Worm (Caenorhabditis elegans) whole organism, L4 larva: ENCODE results near the gene inx-1.

ENCODE experiments used
- F10B5.3 ChIP-seq: sonication (generic microtip); optimal IDR thresholded peaks from 2 replicates; lab custom pipeline; 2016; ENCODE audit warnings: mild to moderate bottlenecking, missing genetic modification characterization, missing compliant biosample characterization
- F44E2.7 ChIP-seq: fragments of 200-800 bp; sonication (Bioruptor generic); IDR thresholded peaks from 2 replicates; pipeline ENCODE4 v2.1.2; 2022; ENCODE audit warnings: missing genetic modification characterization, missing compliant biosample characterization
- R02D3.7 ChIP-seq: fragments of 150-350 bp; sonication (generic microtip); optimal IDR thresholded peaks from 3 replicates; lab custom pipeline; 2014; ENCODE audit warnings: missing biosample characterization, missing genetic modification characterization
- T20F7.1 ChIP-seq: fragments of 200-800 bp; sonication (Bioruptor generic); optimal IDR thresholded peaks from 2 replicates; lab custom pipeline; 2018; ENCODE audit warnings: mild to moderate bottlenecking, missing genetic modification characterization, missing compliant biosample characterization
- T26A8.4 ChIP-seq: fragments of 200-800 bp; sonication (Bioruptor generic); IDR thresholded peaks from 2 replicates; pipeline ENCODE4 v1.3.6; 2022; ENCODE audit warnings: missing genetic modification characterization, missing compliant biosample characterization
- Y5F2A.4 ChIP-seq: fragments of 200-800 bp; sonication (Bioruptor generic); optimal IDR thresholded peaks from 2 replicates; lab custom pipeline; 2018; ENCODE audit warnings: mild to moderate bottlenecking, missing genetic modification characterization, missing compliant biosample characterization
- Y75B8A.6 ChIP-seq: fragments of 200-800 bp; sonication (Bioruptor generic); IDR thresholded peaks from 2 replicates; pipeline ENCODE4 v1.3.6; 2022; ENCODE audit warnings: missing genetic modification reagents, missing genetic modification characterization, missing compliant biosample characterization
- ZK546.5 ChIP-seq, 2 experiments: sonication (generic microtip); optimal IDR thresholded peaks; 2 replicates each; lab custom pipeline; 2017; ENCODE audit warnings: missing biosample characterization in 2 of 2, missing genetic modification characterization in 2 of 2
- aha-1 ChIP-seq: fragments of 150-350 bp; peaks from one replicate; lab custom pipeline; 2014; ENCODE audit warnings: missing biosample characterization, missing genetic modification characterization
- aly-2 ChIP-seq: sonication (generic microtip); optimal IDR thresholded peaks from 2 replicates; lab custom pipeline; 2018; ENCODE audit warnings: missing biosample characterization, missing genetic modification characterization
- ceh-82 ChIP-seq: sonication (generic microtip); optimal IDR thresholded peaks from 2 replicates; lab custom pipeline; 2017; ENCODE audit warnings: missing biosample characterization, missing genetic modification characterization
- ces-1 ChIP-seq: fragments of 150-350 bp; sonication (generic microtip); optimal IDR thresholded peaks from 4 replicates; lab custom pipeline; 2014; ENCODE audit warnings: missing biosample characterization, missing genetic modification reagents, missing genetic modification characterization
- daf-16 ChIP-seq, 3 experiments: sonication (generic microtip); optimal IDR thresholded peaks; 2 replicates each; lab custom pipeline; 2016 to 2017; ENCODE audit warnings: missing genetic modification characterization in 3 of 3, missing genetic modification reagents in 3 of 3, mild to moderate bottlenecking in 2 of 3, missing compliant biosample characterization in 2 of 3, missing biosample characterization in 1 of 3, moderate library complexity in 1 of 3
- daf-19 ChIP-seq: fragments of 200-800 bp; sonication (Bioruptor generic); conservative IDR thresholded peaks from 2 replicates; pipeline ENCODE4 v1.3.6; 2022; ENCODE audit warnings: missing genetic modification characterization, missing compliant biosample characterization
- daf-8 ChIP-seq: fragments of 200-800 bp; sonication (Bioruptor generic); IDR thresholded peaks from 2 replicates; pipeline ENCODE4 v1.3.6; 2022; ENCODE audit warnings: missing genetic modification characterization, missing compliant biosample characterization
- gei-8 ChIP-seq: fragments of 200-800 bp; sonication (Bioruptor generic); optimal IDR thresholded peaks from 2 replicates; lab custom pipeline; 2018; ENCODE audit warnings: mild to moderate bottlenecking, missing genetic modification characterization, missing compliant biosample characterization
- hlh-30 ChIP-seq: sonication (generic microtip); optimal IDR thresholded peaks from 2 replicates; lab custom pipeline; 2017; ENCODE audit warnings: antibody characterized with exemption, mild to moderate bottlenecking, missing genetic modification characterization, missing compliant biosample characterization; ENCODE audit not compliant: insufficient read depth
- lim-7 ChIP-seq: fragments of 200-800 bp; sonication (Bioruptor generic); IDR thresholded peaks from 2 replicates; pipeline ENCODE4 v1.3.6; 2022; ENCODE audit warnings: missing genetic modification characterization, missing compliant biosample characterization
- lin-1 ChIP-seq: fragments of 200-800 bp; sonication (Bioruptor generic); IDR thresholded peaks from 2 replicates; pipeline ENCODE4 v1.3.6; 2022; ENCODE audit warnings: missing genetic modification reagents, missing genetic modification characterization, missing compliant biosample characterization
- lin-13 ChIP-seq: fragments of 150-350 bp; optimal IDR thresholded peaks from 2 replicates; lab custom pipeline; 2014; ENCODE audit warnings: missing biosample characterization, missing genetic modification reagents, missing genetic modification characterization
- lin-39 ChIP-seq: fragments of 150-350 bp; optimal IDR thresholded peaks from 2 replicates; lab custom pipeline; 2014; ENCODE audit warnings: missing biosample characterization, missing genetic modification reagents, missing genetic modification characterization
- madf-5 ChIP-seq, 2 experiments: fragments of 200-800 bp; sonication (Bioruptor generic); IDR thresholded peaks; 2 replicates each; pipeline ENCODE4 v1.3.6; 2022; ENCODE audit warnings: missing compliant biosample characterization in 2 of 2, missing genetic modification characterization in 2 of 2
- mxl-2 ChIP-seq: fragments of 200-800 bp; sonication (Bioruptor generic); conservative IDR thresholded peaks from 2 replicates; pipeline ENCODE4 v1.3.6; 2022; ENCODE audit warnings: missing genetic modification reagents, missing genetic modification characterization, missing compliant biosample characterization
- mxl-3 ChIP-seq: fragments of 200-800 bp; sonication (Bioruptor generic); optimal IDR thresholded peaks from 2 replicates; lab custom pipeline; 2018; ENCODE audit warnings: mild to moderate bottlenecking, missing genetic modification characterization, missing compliant biosample characterization
- nhr-111 ChIP-seq: fragments of 200-800 bp; sonication (Bioruptor generic); optimal IDR thresholded peaks from 2 replicates; lab custom pipeline; 2018; ENCODE audit warnings: mild to moderate bottlenecking, missing genetic modification characterization, missing compliant biosample characterization
- nhr-48 ChIP-seq: sonication (generic microtip); optimal IDR thresholded peaks from 2 replicates; lab custom pipeline; 2016; ENCODE audit warnings: mild to moderate bottlenecking, missing genetic modification characterization, missing compliant biosample characterization
- nhr-76 ChIP-seq: fragments of 150-350 bp; optimal IDR thresholded peaks from 2 replicates; lab custom pipeline; 2014; ENCODE audit warnings: missing biosample characterization, missing genetic modification characterization
- nhr-77 ChIP-seq: fragments of 150-350 bp; optimal IDR thresholded peaks from 2 replicates; lab custom pipeline; 2014; ENCODE audit warnings: missing biosample characterization, missing genetic modification characterization
- spr-1 ChIP-seq: sonication (generic microtip); optimal IDR thresholded peaks from 2 replicates; lab custom pipeline; 2016; ENCODE audit warnings: mild to moderate bottlenecking, missing genetic modification characterization, missing compliant biosample characterization
- unc-130 ChIP-seq: sonication (generic microtip); optimal IDR thresholded peaks from 2 replicates; lab custom pipeline; 2016; ENCODE audit warnings: missing genetic modification reagents, missing genetic modification characterization, missing compliant biosample characterization
- unc-39 ChIP-seq: sonication (generic microtip); optimal IDR thresholded peaks from 2 replicates; lab custom pipeline; 2017; ENCODE audit warnings: missing biosample characterization, missing genetic modification characterization
- unc-62 ChIP-seq, 3 experiments: fragments of 150-350 bp in 1 of 3; sonication (generic microtip); optimal IDR thresholded peaks in 2 of 3; peaks in 1 of 3; 1 replicate in 1 of 3; 2 replicates in 2 of 3; lab custom pipeline; 2014 to 2017; ENCODE audit warnings: missing biosample characterization in 3 of 3, missing genetic modification characterization in 3 of 3, missing genetic modification reagents in 3 of 3, missing genotype in 1 of 3
- ztf-7 ChIP-seq: fragments of 150-350 bp; optimal IDR thresholded peaks from 2 replicates; lab custom pipeline; 2014; ENCODE audit warnings: missing biosample characterization, missing genetic modification characterization

inx-1 gene

DNA sequence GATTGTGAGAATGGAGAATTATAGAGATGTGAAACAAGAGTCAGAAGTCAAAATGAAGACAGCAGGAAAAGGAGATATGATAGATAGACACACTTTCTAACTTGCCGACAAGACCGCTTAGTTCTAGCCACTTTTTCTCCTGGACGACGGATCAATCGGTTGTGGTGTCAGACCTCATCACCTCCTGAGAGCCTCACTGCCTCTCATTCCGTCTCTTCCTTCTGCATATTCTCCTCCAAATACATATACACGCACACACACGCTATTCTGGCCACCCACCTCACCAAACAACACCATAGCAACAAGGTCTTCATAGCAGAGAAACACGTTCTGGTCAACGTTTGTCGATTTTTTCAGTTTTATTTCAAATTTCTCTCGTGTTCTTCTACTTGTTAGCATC, 10.9 kb upstream of the inx-1 start, which contains the start of gene F01E11.3:
Gene F01E11.3, plus strand, starts transcription at position 301 of the 400 bp plus-strand sequence.
- TF ChIP-seq lin-1 (GFP tag; lab: Robert Waterston, UW) (no peak), F44E2.7 (GFP tag; lab: Robert Waterston, UW) (no peak), ZK546.5 (tag; optimal IDR thresholded peaks at IDR 0.05; lab: Kevin White, UChicago) (no peak), T20F7.1 (GFP tag; lab: Kevin White, UChicago) (no peak), F10B5.3 (tag; lab: Kevin White, UChicago) (no peak), spr-1 (tag; lab: Kevin White, UChicago) (no peak), T26A8.4 (GFP tag; lab: Robert Waterston, UW) (no peak), ces-1 (GFP tag; lab: Kevin White, UChicago) (no peak), daf-19 (no peak), mxl-3 (no peak)

DNA sequence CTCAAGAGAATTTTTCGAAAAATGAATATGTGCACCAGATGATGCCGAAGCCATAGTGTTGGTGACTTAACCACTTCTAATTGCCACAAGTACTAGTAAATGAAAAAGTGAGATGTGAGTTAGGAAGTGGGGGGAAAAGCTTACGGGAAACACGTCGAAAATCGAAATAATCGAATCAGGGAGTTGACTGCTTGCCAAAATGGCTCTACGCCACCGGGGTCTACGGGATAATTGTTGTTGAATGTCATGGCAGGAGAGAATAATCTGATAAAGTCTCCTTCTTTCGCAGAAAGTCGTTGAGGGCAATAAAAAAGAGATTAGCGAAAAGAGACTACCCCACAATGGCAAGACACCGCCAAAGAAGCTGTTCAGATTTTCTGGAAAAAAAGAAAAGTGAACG, 7.6 kb upstream of the inx-1 start:
- TF ChIP-seq Y75B8A.6 (no peak), unc-62 (GFP tag; optimal IDR thresholded peaks at IDR 0.05 in 1 of 2; lab: Kevin White, UChicago) (peak in 1 of 2 experiments; percentile 56), unc-62 (tag; optimal IDR thresholded peaks at IDR 0.05; lab: Kevin White, UChicago) (no peak), daf-8 (GFP tag; lab: Robert Waterston, UW) (no peak)

DNA sequence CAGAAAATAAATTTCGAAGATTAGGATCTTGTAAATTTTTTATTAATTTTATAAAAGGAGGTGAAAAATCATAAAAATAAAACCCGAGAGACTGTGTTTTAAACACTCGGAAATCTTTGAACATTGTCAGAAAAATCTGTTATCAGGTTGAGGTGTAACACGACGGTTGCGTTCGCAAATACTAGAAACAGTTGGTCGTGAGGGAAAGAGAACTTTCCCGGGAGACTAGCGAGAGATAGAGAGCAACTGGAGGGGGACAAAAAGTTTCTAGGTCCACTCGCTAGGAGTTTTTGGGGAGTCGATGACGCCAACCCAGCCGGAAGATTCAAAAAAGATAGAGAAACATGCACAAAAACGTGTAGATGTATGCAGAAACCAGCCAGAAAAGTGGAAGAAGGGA, 6.1 kb upstream of the inx-1 start:
- TF ChIP-seq R02D3.7 (tag; lab: Kevin White, UChicago) (no peak), lin-13 (GFP tag; lab: Kevin White, UChicago) (no peak), nhr-48 (tag; lab: Kevin White, UChicago) (no peak), lim-7 (GFP tag; lab: Robert Waterston, UW) (no peak), ceh-82 (tag; lab: Kevin White, UChicago) (no peak), daf-16 (GFP tag; optimal IDR thresholded peaks at IDR 0.05; lab: Kevin White, UChicago) (peak in 1 of 2 experiments; percentile 31), daf-16 (tag; optimal IDR thresholded peaks at IDR 0.05; lab: Kevin White, UChicago) (no peak), mxl-2 (no peak), madf-5 (GFP tag; IDR thresholded peaks at IDR 0.05; lab: Robert Waterston, UW) (no peak)

DNA sequence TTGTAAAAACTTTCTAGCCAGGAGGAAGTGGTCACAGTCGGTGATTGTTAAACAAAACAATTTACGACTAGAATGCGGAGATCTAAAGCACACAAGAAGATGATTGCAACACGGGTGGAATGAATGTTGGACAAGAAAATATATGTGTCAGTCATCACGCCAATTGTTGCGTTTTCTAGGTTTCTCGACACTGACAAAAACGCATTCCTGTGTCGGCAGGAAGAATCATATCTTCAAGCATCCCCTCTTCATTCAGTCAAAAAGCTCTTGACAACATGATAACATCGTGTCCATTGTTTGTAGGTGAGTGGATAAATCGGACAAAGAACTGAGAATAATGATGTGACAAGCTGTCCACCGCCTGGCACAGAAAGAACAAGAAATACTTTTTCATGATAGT, 3.3 kb upstream of the inx-1 start:
- TF ChIP-seq R02D3.7 (tag; lab: Kevin White, UChicago) (no peak), unc-62 (GFP tag; optimal IDR thresholded peaks at IDR 0.05 in 1 of 2; lab: Kevin White, UChicago) (peak in 1 of 2 experiments; percentile 83), unc-62 (tag; optimal IDR thresholded peaks at IDR 0.05; lab: Kevin White, UChicago) (no peak), nhr-111 (GFP tag; lab: Kevin White, UChicago) (no peak), spr-1 (tag; lab: Kevin White, UChicago) (no peak), Y5F2A.4 (GFP tag; lab: Kevin White, UChicago) (no peak), lin-39 (tag; lab: Kevin White, UChicago) (no peak), aly-2 (no peak)

DNA sequence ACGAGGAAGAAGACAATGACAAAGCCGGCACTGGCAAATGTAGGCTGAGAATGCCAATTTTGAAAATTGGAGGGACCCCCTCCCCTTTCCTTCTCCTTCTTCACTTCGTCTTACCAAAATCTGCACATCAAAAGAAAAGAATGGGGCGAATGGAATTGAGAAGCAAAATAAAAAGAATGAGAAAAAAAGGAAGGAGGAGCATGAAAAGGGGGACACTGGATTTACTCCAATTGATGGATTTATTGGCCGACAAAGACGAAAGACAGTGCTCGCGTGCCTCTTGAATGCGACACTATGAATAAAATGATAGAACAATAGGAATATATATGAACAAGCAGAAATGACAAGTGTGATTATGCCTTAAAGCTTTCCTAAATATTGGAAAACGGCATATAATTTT, 2.7 kb upstream of the inx-1 start:
- TF ChIP-seq hlh-30 (tag; lab: Kevin White, UChicago) (no peak), unc-130 (GFP tag; lab: Kevin White, UChicago) (no peak), nhr-76 (tag; lab: Kevin White, UChicago) (no peak), unc-39 (tag; lab: Kevin White, UChicago) (no peak), nhr-77 (tag; lab: Kevin White, UChicago) (no peak), aha-1 (tag; lab: Kevin White, UChicago) (peak; percentile 61), ztf-7 (no peak), gei-8 (no peak)
